Fruit fly (Drosophila melanogaster): Measurements from ENCODE around the gene nkd.

Gene nkd

dm6 chr3L:19086364-19087200, 41.3 kb upstream of the nkd start, which contains the start of gene Mkp3 (continued):
- TF ChIP-seq dati (GFP tag; IDR thresholded peaks at IDR 0.05) (peak; percentile 53; the same call in 1 of the 2 replicates), CG4424 (GFP tag; optimal IDR thresholded peaks at IDR 0.05) (peak; percentile 78), CG2889 (GFP tag; IDR thresholded peaks at IDR 0.05) (peak; percentile 89), unc-4 (GFP tag; IDR thresholded peaks at IDR 0.05; ENCODE audit: partially characterized antibody) (0 out of 2 replicates have a peak, but pooled peaks have one; percentile 3), CG17385 (GFP tag; optimal IDR thresholded peaks at IDR 0.05) (peak; percentile 85), GATAe (GFP tag; conservative IDR thresholded peaks at IDR 0.05) (peak; percentile 55), lola (GFP tag; optimal IDR thresholded peaks at IDR 0.05) (peak in 1 of 3 experiments; percentile 77), CG14667 (GFP tag; IDR thresholded peaks at IDR 0.05) (peak; percentile 81), dysf (GFP tag; IDR thresholded peaks at IDR 0.05) (peak; percentile 94), gro (GFP tag; optimal IDR thresholded peaks at IDR 0.05) (no peak), kay (GFP tag; optimal IDR thresholded peaks at IDR 0.05) (peak; percentile 36), CG3065 (GFP tag; optimal IDR thresholded peaks at IDR 0.05) (peak; percentile 17), Hr51 (GFP tag; optimal IDR thresholded peaks at IDR 0.05) (peak; percentile 35 to 95), schlank (tag; optimal IDR thresholded peaks at IDR 0.05) (peak; percentile 66), NC2β (GFP tag; optimal IDR thresholded peaks at IDR 0.05) (no peak), CG15514 (GFP tag; optimal IDR thresholded peaks at IDR 0.05) (peak; percentile 84), z (GFP tag; IDR thresholded peaks at IDR 0.05) (no peak), fd96Cb (tag; optimal IDR thresholded peaks at IDR 0.05) (peak; percentile 76), CG10147 (GFP tag; optimal IDR thresholded peaks at IDR 0.05) (peak; percentile 93), Blimp-1 (GFP tag; optimal IDR thresholded peaks at IDR 0.05) (peak; percentile 82), pb (GFP tag; optimal IDR thresholded peaks at IDR 0.05) (no peak), ab (GFP tag; optimal IDR thresholded peaks at IDR 0.05) (no peak), al (GFP tag; IDR thresholded peaks at IDR 0.05) (peak; percentile 86), bowl (GFP tag; IDR thresholded peaks at IDR 0.05) (peak; percentile 61), Taf1 (GFP tag; IDR thresholded peaks at IDR 0.05) (peak; percentile 79), scrt (GFP tag; optimal IDR thresholded peaks at IDR 0.05) (peak; percentile 89), CG17568 (GFP tag; optimal IDR thresholded peaks at IDR 0.05) (peak; percentile 85), sr (GFP tag; IDR thresholded peaks at IDR 0.05) (peak; percentile 31; the same call in 1 of the 3 replicates), CG4404 (GFP tag; IDR thresholded peaks at IDR 0.05) (peak; percentile 74), ase (GFP tag; IDR thresholded peaks at IDR 0.05) (peak; percentile 83), toy (GFP tag; IDR thresholded peaks at IDR 0.05) (peak; percentile 83), pfk (GFP tag; optimal IDR thresholded peaks at IDR 0.05) (peak; percentile 17), fd102C (GFP tag; optimal IDR thresholded peaks at IDR 0.05) (no peak), CG11085 (GFP tag; IDR thresholded peaks at IDR 0.05) (peak; percentile 78), h (optimal IDR thresholded peaks at IDR 0.05) (no peak), disco-r (GFP tag; optimal IDR thresholded peaks at IDR 0.05) (no peak), CTCF (GFP tag; optimal IDR thresholded peaks at IDR 0.05) (peak; percentile 42), CG15601 (tag; optimal IDR thresholded peaks at IDR 0.05) (peak; percentile 85), org-1 (GFP tag; optimal IDR thresholded peaks at IDR 0.05) (peak; percentile 89), bab2 (GFP tag; optimal IDR thresholded peaks at IDR 0.05) (no peak), Ravus (GFP tag; IDR thresholded peaks at IDR 0.05) (peak; percentile 72), CG9817 (tag; optimal IDR thresholded peaks at IDR 0.05) (peak; percentile 77), az2 (GFP tag; optimal IDR thresholded peaks at IDR 0.05) (peak; percentile 75), ind (GFP tag; optimal IDR thresholded peaks at IDR 0.05) (peak; percentile 81), Ssrp (tag; optimal IDR thresholded peaks at IDR 0.05) (peak; percentile 79), CG3995 (GFP tag; optimal IDR thresholded peaks at IDR 0.05) (peak; percentile 55), CG9932 (GFP tag; IDR thresholded peaks at IDR 0.05) (peak; percentile 89), Jarid2 (GFP tag; optimal IDR thresholded peaks at IDR 0.05) (peak; percentile 46), Hsf (GFP tag; optimal IDR thresholded peaks at IDR 0.05) (peak; percentile 34), CG12942 (GFP tag; optimal IDR thresholded peaks at IDR 0.05) (peak; percentile 67)
